Fruit fly (Drosophila melanogaster) whole organism, embryonic: Measurements from ENCODE around the gene alpha-Spec.
A peak's percentile ranks its signal among the peaks of the same experiment; 100 is the strongest.

Source experiments
- Atf6 ChIP-seq: fragments of 200-800 bp; sonication (Bioruptor generic); IDR thresholded peaks from 2 replicates; pipeline ENCODE4 v1.3.6; 2022; ENCODE audit warnings: missing biosample characterization, missing genetic modification characterization
- CG10321 ChIP-seq: fragments of 200-800 bp; sonication (Bioruptor generic); IDR thresholded peaks from 2 replicates; pipeline ENCODE4 v1.3.6; 2022; ENCODE audit warnings: missing biosample characterization, missing genetic modification characterization
- CG10959 ChIP-seq: fragments of 200-800 bp; sonication (Bioruptor generic); IDR thresholded peaks from 2 replicates; pipeline ENCODE4 v1.3.6; 2022; ENCODE audit warnings: missing biosample characterization, missing genetic modification characterization
- CG11723 ChIP-seq: fragments of 200-800 bp; sonication (Bioruptor generic); optimal IDR thresholded peaks from 2 replicates; lab custom pipeline; 2017; ENCODE audit warnings: missing biosample characterization, mild to moderate bottlenecking, missing genetic modification characterization
- CG18011 ChIP-seq: fragments of 200-800 bp; sonication (Bioruptor generic); optimal IDR thresholded peaks from 2 replicates; lab custom pipeline; 2017; ENCODE audit warnings: missing biosample characterization, missing genetic modification characterization, mild to moderate bottlenecking, moderate library complexity, missing genotype
- CG18599 ChIP-seq: fragments of 200-800 bp; sonication (Bioruptor generic); optimal IDR thresholded peaks from 3 replicates; lab custom pipeline; 2017; ENCODE audit warnings: missing biosample characterization, missing genetic modification characterization, mild to moderate bottlenecking, moderate library complexity, missing genetic modification reagents
- CG18764 ChIP-seq: fragments of 200-800 bp; sonication (Bioruptor generic); optimal IDR thresholded peaks from 3 replicates; lab custom pipeline; 2016; ENCODE audit warnings: missing biosample characterization, missing genetic modification characterization
- CG2199 ChIP-seq: fragments of 200-800 bp; sonication (Bioruptor generic); IDR thresholded peaks from 3 replicates; pipeline ENCODE4 v1.3.6; 2022; ENCODE audit warnings: missing biosample characterization, missing genetic modification characterization
- CG30403 ChIP-seq: fragments of 200-800 bp; sonication (Bioruptor generic); optimal IDR thresholded peaks from 3 replicates; lab custom pipeline; 2016; ENCODE audit warnings: missing biosample characterization, missing genetic modification characterization
- CG31388 ChIP-seq: fragments of 200-800 bp; sonication (Bioruptor generic); optimal IDR thresholded peaks from 2 replicates; lab custom pipeline; 2016; ENCODE audit warnings: missing biosample characterization, missing genetic modification characterization
- CG3163 ChIP-seq: fragments of 200-800 bp; sonication (Bioruptor generic); optimal IDR thresholded peaks from 3 replicates; lab custom pipeline; 2016; ENCODE audit warnings: missing biosample characterization, missing genetic modification characterization
- CG33213 ChIP-seq: fragments of 200-800 bp; sonication (Bioruptor generic); optimal IDR thresholded peaks from 3 replicates; lab custom pipeline; 2016; ENCODE audit warnings: missing biosample characterization, missing genetic modification characterization
- CG4617 ChIP-seq: fragments of 200-800 bp; sonication (Bioruptor generic); optimal IDR thresholded peaks from 3 replicates; lab custom pipeline; 2016; ENCODE audit warnings: missing biosample characterization, missing genetic modification characterization, borderline replicate concordance
- CG4730 ChIP-seq: fragments of 200-800 bp; sonication (Bioruptor generic); IDR thresholded peaks from 2 replicates; pipeline ENCODE4 v1.3.6; 2022; ENCODE audit warnings: missing biosample characterization, missing genetic modification characterization
- CG5180 ChIP-seq: fragments of 200-800 bp; sonication (Bioruptor generic); optimal IDR thresholded peaks from 3 replicates; lab custom pipeline; 2017; ENCODE audit warnings: missing biosample characterization, missing genetic modification characterization, mild to moderate bottlenecking, moderate library complexity, missing genetic modification reagents
- CG6272 ChIP-seq: fragments of 200-800 bp; sonication (Bioruptor generic); IDR thresholded peaks from 2 replicates; pipeline ENCODE4 v1.3.6; 2022; ENCODE audit warnings: missing biosample characterization, missing genetic modification characterization
- CG6854 ChIP-seq: fragments of 200-800 bp; sonication (Bioruptor generic); optimal IDR thresholded peaks from 3 replicates; lab custom pipeline; 2017; ENCODE audit warnings: missing biosample characterization, mild to moderate bottlenecking, missing genetic modification characterization
- CG7928 ChIP-seq: fragments of 200-800 bp; sonication (Bioruptor generic); optimal IDR thresholded peaks from 2 replicates; lab custom pipeline; 2017; ENCODE audit warnings: missing biosample characterization, mild to moderate bottlenecking, missing genetic modification characterization
- CG8765 ChIP-seq: fragments of 200-800 bp; sonication (Bioruptor generic); IDR thresholded peaks from 2 replicates; pipeline ENCODE4 v1.3.6; 2022; ENCODE audit warnings: missing biosample characterization, missing genetic modification characterization
- CG8924 ChIP-seq: fragments of 200-800 bp; optimal IDR thresholded peaks from 3 replicates; lab custom pipeline; 2019; ENCODE audit warnings: missing biosample characterization, mild to moderate bottlenecking, missing genetic modification characterization, moderate library complexity
- Lhr ChIP-seq: fragments of 200-800 bp; sonication (Bioruptor generic); optimal IDR thresholded peaks from 3 replicates; lab custom pipeline; 2017; ENCODE audit warnings: mild to moderate bottlenecking, missing biosample characterization, missing genetic modification reagents, missing genetic modification characterization
- MBD-R2 ChIP-seq: fragments of 200-800 bp; sonication (Bioruptor generic); IDR thresholded peaks from 2 replicates; pipeline ENCODE4 v1.3.6; 2022; ENCODE audit warnings: missing biosample characterization, missing genetic modification characterization
- Med ChIP-seq: fragments of 200-800 bp; sonication (Bioruptor generic); peaks from one replicate; lab custom pipeline; 2016; ENCODE audit warnings: missing biosample characterization, missing genetic modification characterization, mild to moderate bottlenecking, inconsistent platforms, moderate library complexity
- NfI ChIP-seq: fragments of 200-800 bp; sonication (Bioruptor generic); optimal IDR thresholded peaks from 3 replicates; lab custom pipeline; 2018; ENCODE audit warnings: missing biosample characterization, mild to moderate bottlenecking, missing genetic modification characterization, moderate library complexity
- Xrp1 ChIP-seq: fragments of 200-800 bp; sonication (Bioruptor generic); IDR thresholded peaks from 2 replicates; pipeline ENCODE4 v1.3.6; 2022; ENCODE audit warnings: missing biosample characterization, missing genetic modification characterization
- chm ChIP-seq: fragments of 200-800 bp; sonication (Bioruptor generic); IDR thresholded peaks from 2 replicates; pipeline ENCODE4 v1.3.6; 2022; ENCODE audit warnings: missing biosample characterization, missing genetic modification characterization
- corto ChIP-seq: fragments of 200-800 bp; sonication (Bioruptor generic); optimal IDR thresholded peaks from 2 replicates; lab custom pipeline; 2016; ENCODE audit warnings: missing biosample characterization, mild to moderate bottlenecking, missing genetic modification characterization, moderate library complexity
- crol ChIP-seq: fragments of 200-800 bp; sonication (Bioruptor generic); IDR thresholded peaks from 2 replicates; pipeline ENCODE4 v1.3.6; 2022; ENCODE audit warnings: missing biosample characterization, missing genetic modification characterization
- cwo ChIP-seq: fragments of 200-800 bp; sonication (Bioruptor generic); optimal IDR thresholded peaks from 3 replicates; lab custom pipeline; 2017; ENCODE audit warnings: missing biosample characterization, missing genetic modification characterization, mild to moderate bottlenecking, moderate library complexity, missing genetic modification reagents
- dan ChIP-seq: fragments of 200-800 bp; sonication (Bioruptor generic); IDR thresholded peaks from 2 replicates; pipeline ENCODE4 v1.3.6; 2022; ENCODE audit warnings: missing biosample characterization, missing genetic modification characterization
- exex ChIP-seq: fragments of 200-800 bp; sonication (Bioruptor generic); optimal IDR thresholded peaks from 4 replicates; lab custom pipeline; 2018; ENCODE audit warnings: missing biosample characterization, mild to moderate bottlenecking, missing genetic modification characterization, moderate library complexity
- fd3F ChIP-seq: fragments of 200-800 bp; sonication (Bioruptor generic); optimal IDR thresholded peaks from 2 replicates; lab custom pipeline; 2018; ENCODE audit warnings: missing biosample characterization, mild to moderate bottlenecking, missing genetic modification characterization, moderate library complexity
- ftz-f1 ChIP-seq: fragments of 200-800 bp; sonication (Bioruptor generic); optimal IDR thresholded peaks from 2 replicates; lab custom pipeline; 2016; ENCODE audit warnings: missing biosample characterization, missing genetic modification characterization
- her ChIP-seq: fragments of 200-800 bp; sonication (Bioruptor generic); optimal IDR thresholded peaks from 2 replicates; lab custom pipeline; 2016; ENCODE audit warnings: missing biosample characterization, missing genetic modification characterization
- jigr1 ChIP-seq: fragments of 200-800 bp; sonication (Bioruptor generic); IDR thresholded peaks from 3 replicates; pipeline ENCODE4 v1.3.6; 2022; ENCODE audit warnings: missing biosample characterization, missing genetic modification characterization
- klu ChIP-seq: fragments of 200-800 bp; sonication (Bioruptor generic); IDR thresholded peaks from 2 replicates; pipeline ENCODE4 v1.3.6; 2022; ENCODE audit warnings: missing biosample characterization, missing genetic modification characterization
- maf-S ChIP-seq: fragments of 200-800 bp; sonication (Bioruptor generic); optimal IDR thresholded peaks from 2 replicates; lab custom pipeline; 2016; ENCODE audit warnings: missing biosample characterization, missing genetic modification characterization
- nom ChIP-seq: fragments of 200-800 bp; sonication (Bioruptor generic); optimal IDR thresholded peaks from 2 replicates; lab custom pipeline; 2017; ENCODE audit warnings: missing biosample characterization, missing genetic modification characterization, mild to moderate bottlenecking, moderate library complexity, missing genetic modification reagents
- onecut ChIP-seq: fragments of 200-800 bp; sonication (Bioruptor generic); IDR thresholded peaks from 2 replicates; pipeline ENCODE4 v1.3.6; 2022; ENCODE audit warnings: missing biosample characterization, missing genetic modification characterization
- p53 ChIP-seq: fragments of 200-800 bp; sonication (Bioruptor generic); optimal IDR thresholded peaks from 2 replicates; lab custom pipeline; 2016; ENCODE audit warnings: missing biosample characterization, missing genetic modification characterization
- pho ChIP-seq: fragments of 200-800 bp; sonication (Bioruptor generic); optimal IDR thresholded peaks from 2 replicates; lab custom pipeline; 2016; ENCODE audit warnings: missing biosample characterization, missing genetic modification characterization
- phol ChIP-seq: fragments of 200-800 bp; sonication (Bioruptor generic); optimal IDR thresholded peaks from 3 replicates; lab custom pipeline; 2018; ENCODE audit warnings: missing biosample characterization, mild to moderate bottlenecking, missing genetic modification characterization, moderate library complexity
- sens ChIP-seq: fragments of 200-800 bp; sonication (Bioruptor generic); peaks from one replicate; lab custom pipeline; 2016; ENCODE audit warnings: missing biosample characterization, missing genetic modification characterization
- slp2 ChIP-seq: fragments of 200-800 bp; sonication (Bioruptor generic); optimal IDR thresholded peaks from 2 replicates; lab custom pipeline; 2016; ENCODE audit warnings: missing biosample characterization, missing genetic modification characterization
- sqz ChIP-seq: fragments of 200-800 bp; sonication (Bioruptor generic); optimal IDR thresholded peaks from 3 replicates; lab custom pipeline; 2018; ENCODE audit warnings: missing biosample characterization, mild to moderate bottlenecking, missing genetic modification characterization
- ssp ChIP-seq: fragments of 200-800 bp; sonication (Bioruptor generic); IDR thresholded peaks from 2 replicates; pipeline ENCODE4 v1.3.6; 2022; ENCODE audit warnings: missing biosample characterization, missing genetic modification characterization
- usp ChIP-seq: fragments of >200 bp; optimal IDR thresholded peaks from 2 replicates; lab custom pipeline; 2017; ENCODE audit warnings: missing biosample characterization, missing genetic modification characterization
- wor ChIP-seq: fragments of 200-800 bp; sonication (Bioruptor generic); IDR thresholded peaks from 2 replicates; pipeline ENCODE4 v1.3.6; 2022; ENCODE audit warnings: missing biosample characterization, missing genetic modification characterization
- zf30C ChIP-seq: fragments of 200-800 bp; sonication (Bioruptor generic); optimal IDR thresholded peaks from 3 replicates; lab custom pipeline; 2018; ENCODE audit warnings: missing biosample characterization, mild to moderate bottlenecking, missing genetic modification characterization

The alpha-Spec gene

dm6 chr3L:1810288-1810687, 15.2 kb upstream of the alpha-Spec start, which contains the start of gene GV1 (continued):
- TF ChIP-seq Atf6 (GFP tag; lab: Robert Waterston, UW), result 0 out of 2 replicates have a peak, but pooled peaks have one; percentile 8
- peak; percentile 98 for TF ChIP-seq nom (GFP tag; lab: Kevin White, UChicago)

DNA sequence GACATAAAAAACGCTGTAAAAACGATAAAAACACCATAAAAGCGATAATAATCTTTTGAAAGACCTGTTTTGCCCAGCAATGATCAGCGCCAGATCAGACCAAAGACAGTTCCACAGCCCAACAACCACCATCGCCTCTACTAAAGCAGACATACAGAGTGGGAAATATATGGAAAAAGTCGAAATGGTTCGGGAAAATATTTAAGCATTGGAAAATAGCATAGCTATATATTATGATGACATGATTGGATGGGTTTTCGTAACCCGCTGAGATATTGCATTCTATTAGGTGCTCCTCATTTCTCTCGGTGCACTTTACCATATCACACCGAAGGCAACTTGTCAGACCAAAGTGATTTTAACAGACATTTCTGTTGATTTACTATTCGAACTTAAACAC, 13.5 kb upstream of the alpha-Spec start:
- peak; percentile 59 for TF ChIP-seq p53 (GFP tag; lab: Kevin White, UChicago)
- TF ChIP-seq jigr1 (GFP tag; lab: Robert Waterston, UW), result peak; percentile 68; the same call in 2 of the 3 replicates
- TF ChIP-seq CG8765 (GFP tag; lab: Robert Waterston, UW), result peak; percentile 30; the same call in 1 of the 2 replicates
- TF ChIP-seq ftz-f1 (GFP tag; lab: Kevin White, UChicago), result no peak
- TF ChIP-seq CG6854, result peak; percentile 73
- TF ChIP-seq sens, result peak; percentile 98
- peak; percentile 67 for TF ChIP-seq CG3163 (GFP tag; lab: Kevin White, UChicago)
- TF ChIP-seq CG18011 (GFP tag; lab: Kevin White, UChicago), result peak; percentile 55
- TF ChIP-seq Med, result peak; percentile 99
- peak; percentile 19 for TF ChIP-seq zf30C (GFP tag; lab: Kevin White, UChicago)
- TF ChIP-seq CG33213 (GFP tag; lab: Kevin White, UChicago), result peak; percentile 87
- no peak for TF ChIP-seq corto
- peak; percentile 88 for TF ChIP-seq maf-S (GFP tag; lab: Kevin White, UChicago)
- TF ChIP-seq CG5180 (GFP tag; lab: Kevin White, UChicago), result peak; percentile 76
- TF ChIP-seq CG2199 (GFP tag; lab: Robert Waterston, UW), result peak; percentile 95; the same call in 2 of the 3 replicates
- peak; percentile 90 for TF ChIP-seq CG8924
- peak; percentile 86 for TF ChIP-seq klu (GFP tag; lab: Robert Waterston, UW)
- TF ChIP-seq CG18764, result peak; percentile 80
- peak; percentile 89 for TF ChIP-seq CG6272 (GFP tag; lab: Robert Waterston, UW)
- TF ChIP-seq onecut (GFP tag; lab: Robert Waterston, UW), result peak; percentile 83
- TF ChIP-seq exex (tag; lab: Kevin White, UChicago), result peak; percentile 50
- TF ChIP-seq Lhr (GFP tag; lab: Kevin White, UChicago), result peak; percentile 41
- TF ChIP-seq CG18599, result no peak
- TF ChIP-seq wor, result peak; percentile 70; the same call in 1 of the 2 replicates
- peak; percentile 85 for TF ChIP-seq pho (GFP tag; lab: Kevin White, UChicago)
- TF ChIP-seq CG11723, result no peak
- no peak for TF ChIP-seq dan (GFP tag; lab: Robert Waterston, UW)
- peak; percentile 82 for TF ChIP-seq ssp (GFP tag; lab: Robert Waterston, UW)
- TF ChIP-seq Xrp1 (GFP tag; lab: Robert Waterston, UW), result peak; percentile 94
- peak; percentile 81 for TF ChIP-seq cwo (GFP tag; lab: Kevin White, UChicago)
- TF ChIP-seq usp (GFP tag; lab: Kevin White, UChicago), result no peak
- TF ChIP-seq CG10321 (GFP tag; lab: Robert Waterston, UW), result peak; percentile 70
- TF ChIP-seq her (GFP tag; lab: Kevin White, UChicago), result peak; percentile 93
- peak; percentile 84 for TF ChIP-seq NfI (GFP tag; lab: Kevin White, UChicago)
- peak; percentile 59 for TF ChIP-seq CG4617 (GFP tag; lab: Kevin White, UChicago)
- no peak for TF ChIP-seq sqz (GFP tag; lab: Kevin White, UChicago)
- no peak for TF ChIP-seq crol (GFP tag; lab: Robert Waterston, UW)
- TF ChIP-seq CG10959 (GFP tag; lab: Robert Waterston, UW), result peak; percentile 84
- peak; percentile 83 for TF ChIP-seq phol (tag; lab: Kevin White, UChicago)
- peak; percentile 91 for TF ChIP-seq chm (GFP tag; lab: Robert Waterston, UW)
- peak; percentile 78; the same call in 1 of the 2 replicates for TF ChIP-seq MBD-R2 (GFP tag; lab: Robert Waterston, UW)
- TF ChIP-seq fd3F (GFP tag; lab: Kevin White, UChicago), result peak; percentile 91
- TF ChIP-seq CG30403 (GFP tag; lab: Kevin White, UChicago), result peak; percentile 88
- TF ChIP-seq slp2 (GFP tag; lab: Kevin White, UChicago), result peak; percentile 79
- peak; percentile 92 for TF ChIP-seq CG4730 (GFP tag; lab: Robert Waterston, UW)
- TF ChIP-seq CG31388 (GFP tag; lab: Kevin White, UChicago), result peak; percentile 67
- peak; percentile 49 for TF ChIP-seq CG7928 (GFP tag; lab: Kevin White, UChicago)
